Fruit fly (Drosophila melanogaster) whole organism, embryonic: Measurements from ENCODE around the gene eIF2Bepsilon.
A peak's percentile ranks its signal among the peaks of the same experiment; 100 is the strongest.

Experiments used
- Ada2b ChIP-seq: fragments of 200-800 bp; sonication (Bioruptor generic); IDR thresholded peaks from 2 replicates; pipeline ENCODE4 v1.3.6; 2022; ENCODE audit warnings: missing biosample characterization, missing genetic modification characterization
- Bdp1 ChIP-seq: fragments of 200-800 bp; sonication (Bioruptor generic); optimal IDR thresholded peaks from 3 replicates; lab custom pipeline; 2016; ENCODE audit warnings: missing biosample characterization, missing genetic modification characterization
- C15 ChIP-seq: fragments of 200-800 bp; sonication (Bioruptor generic); IDR thresholded peaks from 3 replicates; pipeline ENCODE4 v1.3.6; 2022; ENCODE audit warnings: missing biosample characterization, missing genetic modification characterization
- CG11504 ChIP-seq: fragments of 200-800 bp; sonication (Bioruptor generic); optimal IDR thresholded peaks from 3 replicates; lab custom pipeline; 2019; ENCODE audit warnings: missing biosample characterization, mild to moderate bottlenecking, missing genetic modification characterization, moderate library complexity
- CG11695 ChIP-seq: fragments of 200-800 bp; sonication (Bioruptor generic); IDR thresholded peaks from 3 replicates; pipeline ENCODE4 v1.3.6; 2022; ENCODE audit warnings: missing biosample characterization, missing genetic modification characterization
- CG14441 ChIP-seq: fragments of 200-800 bp; sonication (Bioruptor generic); IDR thresholded peaks from 2 replicates; pipeline ENCODE4 v1.3.6; 2022; ENCODE audit warnings: missing biosample characterization, missing genetic modification characterization
- CG15269 ChIP-seq: fragments of 200-800 bp; sonication (Bioruptor generic); optimal IDR thresholded peaks from 2 replicates; lab custom pipeline; 2018; ENCODE audit warnings: missing biosample characterization, mild to moderate bottlenecking, missing genetic modification characterization, moderate library complexity
- CG17359 ChIP-seq: fragments of 200-800 bp; sonication (Bioruptor generic); optimal IDR thresholded peaks from 3 replicates; lab custom pipeline; 2018; ENCODE audit warnings: missing biosample characterization, mild to moderate bottlenecking, missing genetic modification characterization, moderate library complexity
- CG17361 ChIP-seq: fragments of 200-800 bp; sonication (Bioruptor generic); IDR thresholded peaks from 3 replicates; pipeline ENCODE4 v1.3.6; 2022; ENCODE audit warnings: missing biosample characterization, missing genetic modification characterization
- CG17802 ChIP-seq: fragments of 200-800 bp; sonication (Bioruptor generic); optimal IDR thresholded peaks from 2 replicates; lab custom pipeline; 2018; ENCODE audit warnings: missing biosample characterization, mild to moderate bottlenecking, missing genetic modification characterization, moderate library complexity
- CG17829 ChIP-seq: fragments of 200-800 bp; optimal IDR thresholded peaks from 2 replicates; lab custom pipeline; 2019; ENCODE audit warnings: missing biosample characterization, mild to moderate bottlenecking, missing genetic modification characterization, moderate library complexity
- CG3281 ChIP-seq: fragments of 200-800 bp; sonication (Bioruptor generic); optimal IDR thresholded peaks from 3 replicates; lab custom pipeline; 2017; ENCODE audit warnings: missing biosample characterization, mild to moderate bottlenecking, missing genetic modification characterization
- CG33557 ChIP-seq: fragments of 200-800 bp; sonication (Bioruptor generic); optimal IDR thresholded peaks from 2 replicates; lab custom pipeline; 2019; ENCODE audit warnings: missing biosample characterization, mild to moderate bottlenecking, missing genetic modification characterization, moderate library complexity
- CG6813 ChIP-seq: fragments of 200-800 bp; sonication (Bioruptor generic); optimal IDR thresholded peaks from 2 replicates; lab custom pipeline; 2017; ENCODE audit warnings: missing biosample characterization, missing genetic modification characterization, mild to moderate bottlenecking, moderate library complexity, missing genetic modification reagents
- CG7372 ChIP-seq: fragments of 200-800 bp; sonication (Bioruptor generic); IDR thresholded peaks from 2 replicates; pipeline ENCODE4 v1.3.6; 2022; ENCODE audit warnings: missing biosample characterization, missing genetic modification characterization
- CG8388 ChIP-seq: fragments of 200-800 bp; sonication (Bioruptor generic); optimal IDR thresholded peaks from 2 replicates; lab custom pipeline; 2019; ENCODE audit warnings: missing biosample characterization, mild to moderate bottlenecking, missing genetic modification characterization, moderate library complexity
- CG8765 ChIP-seq: fragments of 200-800 bp; sonication (Bioruptor generic); IDR thresholded peaks from 2 replicates; pipeline ENCODE4 v1.3.6; 2022; ENCODE audit warnings: missing biosample characterization, missing genetic modification characterization
- CG9932 ChIP-seq: fragments of 200-800 bp; sonication (Bioruptor generic); IDR thresholded peaks from 2 replicates; pipeline ENCODE4 v1.3.6; 2022; ENCODE audit warnings: missing biosample characterization, missing genetic modification characterization
- D19B ChIP-seq: fragments of 200-800 bp; sonication (Bioruptor generic); optimal IDR thresholded peaks from 2 replicates; lab custom pipeline; 2017; ENCODE audit warnings: missing biosample characterization, mild to moderate bottlenecking, missing genetic modification characterization
- Dip3 ChIP-seq: fragments of 200-800 bp; sonication (Bioruptor generic); optimal IDR thresholded peaks from 3 replicates; lab custom pipeline; 2016; ENCODE audit warnings: missing biosample characterization, missing genetic modification characterization
- Doc2 ChIP-seq: fragments of 200-800 bp; sonication (Bioruptor generic); IDR thresholded peaks from 2 replicates; pipeline ENCODE4 v1.3.6; 2022; ENCODE audit warnings: missing biosample characterization, missing genetic modification characterization
- E2f1 ChIP-seq: fragments of 200-800 bp; sonication (Bioruptor generic); IDR thresholded peaks from 2 replicates; pipeline ENCODE4 v1.3.6; 2022; ENCODE audit warnings: missing biosample characterization, missing genetic modification characterization
- Hey ChIP-seq: fragments of 200-800 bp; sonication (Bioruptor generic); optimal IDR thresholded peaks from 3 replicates; lab custom pipeline; 2018; ENCODE audit warnings: missing biosample characterization, mild to moderate bottlenecking, missing genetic modification characterization
- Hr3 ChIP-seq: fragments of 200-800 bp; sonication (Bioruptor generic); optimal IDR thresholded peaks from 3 replicates; lab custom pipeline; 2016; ENCODE audit warnings: missing biosample characterization, missing genetic modification characterization
- Jarid2 ChIP-seq: fragments of 200-800 bp; sonication (Bioruptor generic); optimal IDR thresholded peaks from 3 replicates; lab custom pipeline; 2017; ENCODE audit warnings: mild to moderate bottlenecking, missing biosample characterization, missing genetic modification reagents, missing genetic modification characterization
- Myb ChIP-seq: fragments of 200-800 bp; sonication (Bioruptor generic); optimal IDR thresholded peaks from 2 replicates; lab custom pipeline; 2016; ENCODE audit warnings: missing biosample characterization, missing genetic modification characterization
- Pdp1 ChIP-seq, 2 experiments: fragments of 200-800 bp; sonication (Bioruptor generic); optimal IDR thresholded peaks; 3 replicates each; lab custom pipeline; 2016; ENCODE audit warnings: missing biosample characterization in 2 of 2, missing genetic modification characterization in 2 of 2, mild to moderate bottlenecking in 1 of 2, moderate library complexity in 1 of 2
- Sox102F ChIP-seq: fragments of 200-800 bp; sonication (Bioruptor generic); optimal IDR thresholded peaks from 2 replicates; lab custom pipeline; 2018; ENCODE audit warnings: missing biosample characterization, mild to moderate bottlenecking, missing genetic modification characterization, moderate library complexity
- bab2 ChIP-seq: fragments of 200-800 bp; sonication (Bioruptor generic); optimal IDR thresholded peaks from 2 replicates; lab custom pipeline; 2016; ENCODE audit warnings: missing biosample characterization, missing genetic modification characterization
- chinmo ChIP-seq: fragments of 200-800 bp; sonication (Bioruptor generic); IDR thresholded peaks from 4 replicates; pipeline ENCODE4 v1.3.6; 2022; ENCODE audit warnings: missing biosample characterization, missing genetic modification characterization; ENCODE audit not compliant: partially characterized antibody
- disco-r ChIP-seq: fragments of 200-800 bp; sonication (Bioruptor generic); optimal IDR thresholded peaks from 2 replicates; lab custom pipeline; 2016; ENCODE audit warnings: missing biosample characterization, missing genetic modification characterization
- emc ChIP-seq: fragments of 200-800 bp; sonication (Bioruptor generic); optimal IDR thresholded peaks from 2 replicates; lab custom pipeline; 2016; ENCODE audit warnings: missing biosample characterization, missing genetic modification characterization
- fd3F ChIP-seq: fragments of 200-800 bp; sonication (Bioruptor generic); optimal IDR thresholded peaks from 2 replicates; lab custom pipeline; 2018; ENCODE audit warnings: missing biosample characterization, mild to moderate bottlenecking, missing genetic modification characterization, moderate library complexity
- fru ChIP-seq: fragments of >200 bp; optimal IDR thresholded peaks from 2 replicates; lab custom pipeline; 2017
- gfzf ChIP-seq: fragments of 200-800 bp; sonication (Bioruptor generic); optimal IDR thresholded peaks from 2 replicates; lab custom pipeline; 2016; ENCODE audit warnings: missing biosample characterization, mild to moderate bottlenecking, missing genetic modification characterization, moderate library complexity
- hb ChIP-seq: fragments of 200-800 bp; sonication (Bioruptor generic); IDR thresholded peaks from 3 replicates; pipeline ENCODE4 v1.3.6; 2022; ENCODE audit warnings: missing biosample characterization, missing genetic modification characterization; ENCODE audit not compliant: partially characterized antibody
- jumu ChIP-seq: fragments of 200-800 bp; sonication (Bioruptor generic); optimal IDR thresholded peaks from 3 replicates; lab custom pipeline; 2016; ENCODE audit warnings: missing biosample characterization, missing genetic modification characterization
- ken ChIP-seq: fragments of 200-800 bp; sonication (Bioruptor generic); IDR thresholded peaks from 3 replicates; pipeline ENCODE4 v1.3.6; 2022; ENCODE audit warnings: missing biosample characterization, missing genetic modification characterization
- klu ChIP-seq: fragments of 200-800 bp; sonication (Bioruptor generic); IDR thresholded peaks from 2 replicates; pipeline ENCODE4 v1.3.6; 2022; ENCODE audit warnings: missing biosample characterization, missing genetic modification characterization
- luna ChIP-seq: fragments of 200-800 bp; sonication (Bioruptor generic); optimal IDR thresholded peaks from 2 replicates; lab custom pipeline; 2016; ENCODE audit warnings: missing biosample characterization, missing genetic modification characterization
- nau ChIP-seq: fragments of 200-800 bp; sonication (Bioruptor generic); optimal IDR thresholded peaks from 3 replicates; lab custom pipeline; 2017; ENCODE audit warnings: missing biosample characterization, mild to moderate bottlenecking, missing genetic modification characterization, missing genetic modification reagents
- nom ChIP-seq: fragments of 200-800 bp; sonication (Bioruptor generic); optimal IDR thresholded peaks from 2 replicates; lab custom pipeline; 2017; ENCODE audit warnings: missing biosample characterization, missing genetic modification characterization, mild to moderate bottlenecking, moderate library complexity, missing genetic modification reagents
- prd ChIP-seq, 3 experiments: fragments of >200 bp in 2 of 3; fragments of 200-800 bp in 1 of 3; sonication (Bioruptor generic) in 1 of 3; optimal IDR thresholded peaks in 2 of 3; IDR thresholded peaks in 1 of 3; 2 replicates in 2 of 3; 3 replicates in 1 of 3; pipeline versions ENCODE4 v1.3.6 to Lab custom; 2017 to 2022; ENCODE audit warnings: missing biosample characterization in 1 of 3, missing genetic modification characterization in 1 of 3
- repo ChIP-seq: fragments of 200-800 bp; sonication (Bioruptor generic); optimal IDR thresholded peaks from 2 replicates; lab custom pipeline; 2016; ENCODE audit warnings: missing biosample characterization, missing genetic modification characterization
- schlank ChIP-seq: fragments of 200-800 bp; sonication (Bioruptor generic); optimal IDR thresholded peaks from 2 replicates; lab custom pipeline; 2018; ENCODE audit warnings: missing biosample characterization, mild to moderate bottlenecking, missing genetic modification characterization
- sim ChIP-seq: fragments of 200-800 bp; sonication (Bioruptor generic); IDR thresholded peaks from 2 replicates; pipeline ENCODE4 v1.3.6; 2022; ENCODE audit warnings: missing biosample characterization, missing genetic modification characterization
- slbo ChIP-seq: fragments of 200-800 bp; sonication (Bioruptor generic); IDR thresholded peaks from 2 replicates; pipeline ENCODE4 v1.3.6; 2022; ENCODE audit warnings: missing biosample characterization, missing genetic modification characterization
- tap ChIP-seq: fragments of 200-800 bp; optimal IDR thresholded peaks from 3 replicates; lab custom pipeline; 2019; ENCODE audit warnings: missing biosample characterization, mild to moderate bottlenecking, missing genetic modification characterization, moderate library complexity
- toy ChIP-seq: fragments of 200-800 bp; sonication (Bioruptor generic); IDR thresholded peaks from 2 replicates; pipeline ENCODE4 v1.3.6; 2022; ENCODE audit warnings: missing biosample characterization, missing genetic modification characterization

eIF2Bepsilon gene

DNA sequence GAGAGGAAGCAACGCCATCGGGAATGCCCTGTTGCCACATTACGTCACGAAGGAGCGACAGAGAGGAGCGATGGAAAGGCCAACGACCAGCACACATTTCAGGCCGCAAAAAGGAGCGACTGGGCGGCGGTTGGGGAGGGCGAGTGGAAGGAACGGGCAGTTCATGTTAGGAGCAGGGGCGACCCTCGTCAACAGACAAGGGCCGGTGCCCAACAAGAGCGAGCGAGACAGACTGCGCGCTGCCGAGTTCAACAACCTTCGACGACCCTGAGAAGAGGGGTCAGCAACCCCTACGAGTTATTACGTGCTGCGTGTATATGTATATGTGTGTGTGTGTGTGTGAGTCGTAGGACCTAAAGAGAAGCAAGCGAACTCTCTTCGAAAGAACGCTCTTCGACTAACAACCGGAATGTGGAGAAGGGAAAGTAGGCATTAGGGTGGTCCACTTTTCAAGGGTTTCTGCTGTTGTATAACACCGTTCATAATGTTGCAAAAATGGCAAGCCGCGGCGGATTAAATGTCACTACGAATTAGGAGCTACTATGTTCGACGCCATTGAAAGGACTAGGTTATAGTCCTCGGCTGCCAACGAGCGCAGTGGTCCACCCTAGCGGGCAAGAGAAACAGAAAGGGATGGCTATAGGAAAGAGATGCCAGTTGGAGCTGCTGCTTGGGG lies 28.9 kb upstream of the eIF2Bepsilon start (continued):
- peak; percentile 95 for TF ChIP-seq CG8388 (GFP tag; lab: Kevin White, UChicago)
- peak; percentile 92 for TF ChIP-seq disco-r (GFP tag; lab: Kevin White, UChicago)
- peak; percentile 95 for TF ChIP-seq CG3281 (GFP tag; lab: Kevin White, UChicago)
- no peak for TF ChIP-seq chinmo (GFP tag; lab: Robert Waterston, UW)
- TF ChIP-seq D19B (GFP tag; lab: Kevin White, UChicago): peak; percentile 83
- TF ChIP-seq C15 (GFP tag; lab: Robert Waterston, UW): peak; percentile 87; the same call in 2 of the 3 replicates
- peak; percentile 83 for TF ChIP-seq CG9932
- TF ChIP-seq CG11504 (tag; lab: Kevin White, UChicago): peak; percentile 94
- TF ChIP-seq ken (GFP tag; lab: Robert Waterston, UW): peak; percentile 93
- peak; percentile 85 for TF ChIP-seq emc (GFP tag; lab: Kevin White, UChicago)
- peak; percentile 93 for TF ChIP-seq sim (GFP tag; lab: Robert Waterston, UW)
- peak; percentile 76 for TF ChIP-seq CG7372
- peak; percentile 89 for TF ChIP-seq bab2
- peak; percentile 96 for TF ChIP-seq CG17829
- peak; percentile 89 for TF ChIP-seq CG8765
- TF ChIP-seq hb: no peak
- TF ChIP-seq fru (lab: Kevin White, UChicago): no peak
- peak; percentile 92 for TF ChIP-seq slbo (GFP tag; lab: Robert Waterston, UW)
- TF ChIP-seq CG14441 (GFP tag; lab: Robert Waterston, UW): peak; percentile 92
- peak; percentile 21; the same call in 1 of the 2 replicates for TF ChIP-seq Doc2 (GFP tag; lab: Robert Waterston, UW)
- peak; percentile 88 for TF ChIP-seq Bdp1
- peak; percentile 96 for TF ChIP-seq repo (GFP tag; lab: Kevin White, UChicago)
- no peak for TF ChIP-seq prd (optimal IDR thresholded peaks at IDR 0.05; lab: Kevin White, UChicago)
- peak; percentile 91 for TF ChIP-seq prd (GFP tag; IDR thresholded peaks at IDR 0.05; lab: Robert Waterston, UW)
- peak; percentile 82 for TF ChIP-seq fd3F (GFP tag; lab: Kevin White, UChicago)
- peak; percentile 96 for TF ChIP-seq tap
- TF ChIP-seq CG6813 (GFP tag; lab: Kevin White, UChicago): peak; percentile 97
- peak; percentile 80 for TF ChIP-seq klu (GFP tag; lab: Robert Waterston, UW)
- TF ChIP-seq CG17361 (GFP tag; lab: Robert Waterston, UW): peak; percentile 94
- peak; percentile 94 for TF ChIP-seq nau
- TF ChIP-seq CG33557: peak; percentile 85
- peak; percentile 89 for TF ChIP-seq Hr3 (GFP tag; lab: Kevin White, UChicago)
- TF ChIP-seq nom: peak; percentile 99
- peak; percentile 90 for TF ChIP-seq schlank (tag; lab: Kevin White, UChicago)
- TF ChIP-seq Ada2b (GFP tag; lab: Robert Waterston, UW): peak; percentile 93
- peak; percentile 80 for TF ChIP-seq luna (GFP tag; lab: Kevin White, UChicago)
- TF ChIP-seq gfzf (GFP tag; lab: Kevin White, UChicago): no peak
- peak; percentile 96 for TF ChIP-seq jumu (GFP tag; lab: Kevin White, UChicago)
- TF ChIP-seq Dip3 (GFP tag; lab: Kevin White, UChicago): peak; percentile 95
- peak; percentile 85 for TF ChIP-seq Jarid2 (GFP tag; lab: Kevin White, UChicago)
- peak; percentile 95 for TF ChIP-seq E2f1 (GFP tag; lab: Robert Waterston, UW)
- TF ChIP-seq CG11695 (GFP tag; lab: Robert Waterston, UW): peak; percentile 94
- peak; percentile 86 for TF ChIP-seq Myb (GFP tag; lab: Kevin White, UChicago)
- peak; percentile 97 for TF ChIP-seq CG17359 (tag; lab: Kevin White, UChicago)
- TF ChIP-seq Hey (tag; lab: Kevin White, UChicago): peak; percentile 79
- TF ChIP-seq toy (GFP tag; lab: Robert Waterston, UW): peak; percentile 85
- TF ChIP-seq CG15269 (tag; lab: Kevin White, UChicago): peak; percentile 93
- TF ChIP-seq CG17802 (tag; lab: Kevin White, UChicago): peak; percentile 88
- peak; percentile 95 to 96 for TF ChIP-seq Pdp1 (GFP tag; optimal IDR thresholded peaks at IDR 0.05; lab: Kevin White, UChicago)
- peak; percentile 96 for TF ChIP-seq Sox102F (GFP tag; lab: Kevin White, UChicago)
